Fruit fly (Drosophila melanogaster): Measurements from ENCODE around the gene CG3430.

Gene CG3430

DNA sequence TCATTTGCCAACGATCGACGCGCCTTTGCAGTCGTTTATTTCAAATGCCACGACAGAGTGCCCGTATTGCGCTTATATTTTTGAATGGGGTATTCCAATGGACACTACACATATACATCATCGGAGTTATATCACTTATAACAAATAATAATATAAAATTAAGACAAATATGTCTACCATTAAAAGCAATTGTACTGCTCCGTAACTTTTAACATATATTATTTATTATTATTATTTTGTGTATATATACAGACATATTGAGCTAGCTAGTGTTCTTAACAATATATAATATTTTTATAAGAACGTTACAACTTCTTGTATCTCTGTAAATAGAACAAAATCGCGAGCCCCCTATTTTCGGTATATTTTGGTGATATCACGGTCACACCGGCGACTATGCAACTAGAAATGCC lies 7.2 kb downstream of the CG3430 start, which contains the start of the genes sip2 and Coprox (continued):
- TF ChIP-seq BtbVII (GFP tag; optimal IDR thresholded peaks at IDR 0.05) (peak; percentile 23), zen (tag; optimal IDR thresholded peaks at IDR 0.05) (peak; percentile 64), NC2β (GFP tag; optimal IDR thresholded peaks at IDR 0.05) (no peak), CG10147 (GFP tag; optimal IDR thresholded peaks at IDR 0.05) (peak; percentile 62), CG14667 (GFP tag; IDR thresholded peaks at IDR 0.05) (0 out of 2 replicates have a peak, but pooled peaks have one; percentile 14), ems (GFP tag; optimal IDR thresholded peaks at IDR 0.05) (no peak), CG12236 (GFP tag; optimal IDR thresholded peaks at IDR 0.05) (no peak), slp2 (GFP tag; optimal IDR thresholded peaks at IDR 0.05) (no peak), CG10959 (GFP tag; IDR thresholded peaks at IDR 0.05) (no peak), Hsf (GFP tag; optimal IDR thresholded peaks at IDR 0.05) (no peak), Blimp-1 (GFP tag; optimal IDR thresholded peaks at IDR 0.05) (no peak), NfI (GFP tag; optimal IDR thresholded peaks at IDR 0.05) (peak; percentile 18), Atf-2 (GFP tag; optimal IDR thresholded peaks at IDR 0.05) (no peak), Taf1 (GFP tag; IDR thresholded peaks at IDR 0.05) (no peak), Atf3 (GFP tag; optimal IDR thresholded peaks at IDR 0.05) (no peak), pros (GFP tag; optimal IDR thresholded peaks at IDR 0.05) (no peak), CG4854 (GFP tag; optimal IDR thresholded peaks at IDR 0.05) (no peak), CG7963 (GFP tag; IDR thresholded peaks at IDR 0.05; ENCODE audit: partially characterized antibody) (no peak), cas (GFP tag; IDR thresholded peaks at IDR 0.05) (no peak), pb (GFP tag; optimal IDR thresholded peaks at IDR 0.05) (no peak), slbo (GFP tag; IDR thresholded peaks at IDR 0.05) (peak; percentile 64), Dfd (GFP tag; optimal IDR thresholded peaks at IDR 0.05) (no peak), Mrtf (GFP tag; IDR thresholded peaks at IDR 0.05) (no peak; the same call in 2 of the 3 replicates), B-H2 (GFP tag; optimal IDR thresholded peaks at IDR 0.05) (peak; percentile 55), crc (GFP tag; optimal IDR thresholded peaks at IDR 0.05) (no peak), ATbp (GFP tag; optimal IDR thresholded peaks at IDR 0.05) (no peak), CG13624 (GFP tag; optimal IDR thresholded peaks at IDR 0.05) (no peak), gsb-n (tag; optimal IDR thresholded peaks at IDR 0.05) (no peak), CG12071 (GFP tag; optimal IDR thresholded peaks at IDR 0.05) (no peak), tup (GFP tag; optimal IDR thresholded peaks at IDR 0.05) (no peak), CG7928 (GFP tag; optimal IDR thresholded peaks at IDR 0.05) (no peak), CG12744 (GFP tag; optimal IDR thresholded peaks at IDR 0.05) (no peak), CG3838 (GFP tag; optimal IDR thresholded peaks at IDR 0.05) (no peak), Fer1 (GFP tag; optimal IDR thresholded peaks at IDR 0.05) (peak; percentile 68), nmo (GFP tag; optimal IDR thresholded peaks at IDR 0.05) (peak; percentile 82), CG31441 (GFP tag; IDR thresholded peaks at IDR 0.05) (peak; percentile 85), E2f2 (GFP tag; IDR thresholded peaks at IDR 0.05) (peak; percentile 84), kah (GFP tag; optimal IDR thresholded peaks at IDR 0.05) (peak; percentile 14), CG31388 (GFP tag; optimal IDR thresholded peaks at IDR 0.05) (no peak), CG8924 (tag; optimal IDR thresholded peaks at IDR 0.05) (peak; percentile 86), CG3163 (GFP tag; optimal IDR thresholded peaks at IDR 0.05) (no peak), CG32772 (GFP tag; IDR thresholded peaks at IDR 0.05) (peak; percentile 55), CG12391 (tag; optimal IDR thresholded peaks at IDR 0.05) (peak; percentile 88), fu2 (GFP tag; optimal IDR thresholded peaks at IDR 0.05) (no peak), CG10543 (GFP tag; optimal IDR thresholded peaks at IDR 0.05) (peak; percentile 68), vvl (GFP tag; IDR thresholded peaks at IDR 0.05) (no peak; the same call in 1 of the 2 replicates), Ssrp (tag; optimal IDR thresholded peaks at IDR 0.05) (peak; percentile 73), CG15601 (tag; optimal IDR thresholded peaks at IDR 0.05) (peak; percentile 78), chm (GFP tag; IDR thresholded peaks at IDR 0.05) (no peak), Spps (tag; optimal IDR thresholded peaks at IDR 0.05) (peak; percentile 52), unpg (GFP tag; optimal IDR thresholded peaks at IDR 0.05) (peak; percentile 78), bowl (GFP tag; IDR thresholded peaks at IDR 0.05) (no peak)

All from whole organism, embryonic.